Fruit fly (Drosophila melanogaster): ENCODE results near the gene CG15211.

The CG15211 gene

dm6 chrX:10775690-10776089, 3.3 kb downstream of the CG15211 start (continued):
- TF ChIP-seq eyg (GFP tag; optimal IDR thresholded peaks at IDR 0.05) (no peak), CG34376 (GFP tag; optimal IDR thresholded peaks at IDR 0.05) (no peak), vnd (GFP tag; IDR thresholded peaks at IDR 0.05; ENCODE audit: partially characterized antibody) (no peak), CG10565 (GFP tag; optimal IDR thresholded peaks at IDR 0.05) (no peak), CG17829 (tag; optimal IDR thresholded peaks at IDR 0.05) (no peak), CG10462 (GFP tag; optimal IDR thresholded peaks at IDR 0.05) (no peak), Scr (GFP tag; IDR thresholded peaks at IDR 0.05; ENCODE audit: partially characterized antibody) (no peak), oc (tag; optimal IDR thresholded peaks at IDR 0.05) (no peak), fd102C (GFP tag; optimal IDR thresholded peaks at IDR 0.05) (no peak), pan (optimal IDR thresholded peaks at IDR 0.05) (no peak), pan (GFP tag; optimal IDR thresholded peaks at IDR 0.05 in 1 of 2, IDR thresholded peaks at IDR 0.05 in 1 of 2) (peak in 1 of 2 experiments; percentile 71), unpg (GFP tag; optimal IDR thresholded peaks at IDR 0.05) (peak; percentile 46), Nf-YA (GFP tag; IDR thresholded peaks at IDR 0.05) (peak; percentile 24; the same call in 1 of the 2 replicates), crol (GFP tag; IDR thresholded peaks at IDR 0.05) (no peak), Lhr (GFP tag; optimal IDR thresholded peaks at IDR 0.05) (no peak), CG18262 (tag; optimal IDR thresholded peaks at IDR 0.05) (no peak), Awh (GFP tag; IDR thresholded peaks at IDR 0.05) (peak; percentile 56; the same call in 1 of the 2 replicates), emc (GFP tag; optimal IDR thresholded peaks at IDR 0.05) (no peak), CG9932 (GFP tag; IDR thresholded peaks at IDR 0.05) (peak; percentile 23; the same call in 1 of the 2 replicates), dimm (GFP tag; IDR thresholded peaks at IDR 0.05) (no peak), CG32532 (GFP tag; IDR thresholded peaks at IDR 0.05) (0 out of 2 replicates have a peak, but pooled peaks have one; percentile 27), CG8478 (optimal IDR thresholded peaks at IDR 0.05) (no peak), rib (GFP tag; IDR thresholded peaks at IDR 0.05) (no peak), ken (GFP tag; IDR thresholded peaks at IDR 0.05) (peak; percentile 51; the same call in 1 of the 3 replicates), CG13894 (tag; optimal IDR thresholded peaks at IDR 0.05) (no peak), tll (GFP tag; optimal IDR thresholded peaks at IDR 0.05) (no peak), run (tag; optimal IDR thresholded peaks at IDR 0.05) (no peak), unc-4 (GFP tag; IDR thresholded peaks at IDR 0.05; ENCODE audit: partially characterized antibody) (no peak), Dfd (GFP tag; optimal IDR thresholded peaks at IDR 0.05) (no peak), prd (optimal IDR thresholded peaks at IDR 0.05) (no peak), prd (GFP tag; IDR thresholded peaks at IDR 0.05) (peak; percentile 61; the same call in 2 of the 3 replicates), pnt (GFP tag; optimal IDR thresholded peaks at IDR 0.05) (peak; percentile 45), CG5180 (GFP tag; optimal IDR thresholded peaks at IDR 0.05) (peak; percentile 33), CG15601 (tag; optimal IDR thresholded peaks at IDR 0.05) (no peak), Dip3 (GFP tag; optimal IDR thresholded peaks at IDR 0.05) (peak; percentile 14), CG31224 (GFP tag; IDR thresholded peaks at IDR 0.05) (0 out of 2 replicates have a peak, but pooled peaks have one; percentile 20), slou (GFP tag; optimal IDR thresholded peaks at IDR 0.05) (no peak), grn (GFP tag; optimal IDR thresholded peaks at IDR 0.05) (no peak), Jarid2 (GFP tag; optimal IDR thresholded peaks at IDR 0.05) (peak; percentile 3), Nf-YB (GFP tag; optimal IDR thresholded peaks at IDR 0.05) (no peak), Mad (GFP tag; optimal IDR thresholded peaks at IDR 0.05) (no peak), CG13624 (GFP tag; optimal IDR thresholded peaks at IDR 0.05) (no peak), CG34422 (GFP tag; IDR thresholded peaks at IDR 0.05) (peak; percentile 34; the same call in 1 of the 3 replicates), Trl (optimal IDR thresholded peaks at IDR 0.05) (no peak), Trl (GFP tag; optimal IDR thresholded peaks at IDR 0.05) (no peak), CG8765 (GFP tag; IDR thresholded peaks at IDR 0.05) (no peak), Dp (GFP tag; optimal IDR thresholded peaks at IDR 0.05) (no peak), ewg (GFP tag; optimal IDR thresholded peaks at IDR 0.05) (no peak), dysf (GFP tag; IDR thresholded peaks at IDR 0.05) (peak; percentile 69), Bdp1 (GFP tag; optimal IDR thresholded peaks at IDR 0.05) (peak; percentile 11), Ets97D (GFP tag; optimal IDR thresholded peaks at IDR 0.05) (no peak), CoRest (tag; optimal IDR thresholded peaks at IDR 0.05) (peak; percentile 44)
